Worm (Caenorhabditis elegans) whole organism, L3 larva: Measurements from ENCODE around the gene cyp-44A1.

Experiments
- ceh-28 ChIP-seq: fragments of 150-350 bp; optimal IDR thresholded peaks from 2 replicates; lab custom pipeline; 2014; ENCODE audit warnings: missing biosample characterization, missing genetic modification reagents, missing genetic modification characterization
- mml-1 ChIP-seq: fragments of 150-350 bp; sonication (generic microtip); optimal IDR thresholded peaks from 3 replicates; lab custom pipeline; 2014; ENCODE audit warnings: missing biosample characterization, missing genetic modification characterization

ce11 chrII:5553531-5553930 lies 49.7 kb downstream of the cyp-44A1 start:
- TF ChIP-seq mml-1 (tag; lab: Kevin White, UChicago) (no peak), ceh-28 (tag; lab: Kevin White, UChicago) (no peak)
